Worm (Caenorhabditis elegans) whole organism, L2 larva: ENCODE results near the gene C29E4.12.

Experiments used
- C34F6.9 ChIP-seq: fragments of 150-350 bp; optimal IDR thresholded peaks from 2 replicates; lab custom pipeline; 2014; ENCODE audit warnings: missing biosample characterization, missing genetic modification characterization
- F13H6.1 ChIP-seq: sonication (generic microtip); optimal IDR thresholded peaks from 2 replicates; lab custom pipeline; 2016; ENCODE audit warnings: missing genetic modification characterization, missing compliant biosample characterization
- R02D3.7 ChIP-seq: fragments of 150-350 bp; optimal IDR thresholded peaks from 2 replicates; lab custom pipeline; 2014; ENCODE audit warnings: missing biosample characterization, missing genetic modification characterization
- Y55F3AM.14 ChIP-seq: fragments of 200-800 bp; sonication (Bioruptor generic); optimal IDR thresholded peaks from 2 replicates; lab custom pipeline; 2018; ENCODE audit warnings: mild to moderate bottlenecking, missing genetic modification characterization, missing compliant biosample characterization
- ZK546.5 ChIP-seq: sonication (generic microtip); optimal IDR thresholded peaks from 2 replicates; lab custom pipeline; 2017; ENCODE audit warnings: missing biosample characterization, missing genetic modification characterization
- alr-1 ChIP-seq: fragments of 150-350 bp; optimal IDR thresholded peaks from 2 replicates; lab custom pipeline; 2014; ENCODE audit warnings: missing biosample characterization, missing genetic modification characterization
- aly-2 ChIP-seq: fragments of 150-350 bp; optimal IDR thresholded peaks from 2 replicates; lab custom pipeline; 2014; ENCODE audit warnings: missing biosample characterization, missing genetic modification characterization
- ama-1 ChIP-seq: fragments of 150-350 bp; optimal IDR thresholded peaks from 2 replicates; lab custom pipeline; 2018; ENCODE audit warnings: inconsistent platforms
- blmp-1 ChIP-seq: sonication (generic microtip); optimal IDR thresholded peaks from 2 replicates; lab custom pipeline; 2017; ENCODE audit warnings: missing genetic modification characterization, mild to moderate bottlenecking, missing compliant biosample characterization, antibody characterized with exemption, moderate library complexity; ENCODE audit not compliant: insufficient read depth
- ceh-16 ChIP-seq: fragments of 150-350 bp; optimal IDR thresholded peaks from 2 replicates; lab custom pipeline; 2014; ENCODE audit warnings: missing biosample characterization, missing genetic modification characterization
- ceh-82 ChIP-seq: fragments of 150-350 bp; optimal IDR thresholded peaks from 2 replicates; lab custom pipeline; 2014; ENCODE audit warnings: missing biosample characterization, missing genetic modification characterization
- crh-2 ChIP-seq: sonication (generic microtip); optimal IDR thresholded peaks from 2 replicates; lab custom pipeline; 2017; ENCODE audit warnings: missing biosample characterization, missing genetic modification characterization
- dmd-4 ChIP-seq: sonication (generic microtip); optimal IDR thresholded peaks from 2 replicates; lab custom pipeline; 2017; ENCODE audit warnings: missing biosample characterization, missing genetic modification characterization
- egl-27 ChIP-seq: sonication (generic microtip); optimal IDR thresholded peaks from 3 replicates; lab custom pipeline; 2017; ENCODE audit warnings: missing biosample characterization, missing genetic modification reagents, missing genetic modification characterization
- elt-1 ChIP-seq: fragments of 150-350 bp; optimal IDR thresholded peaks from 2 replicates; lab custom pipeline; 2014; ENCODE audit warnings: missing biosample characterization, missing genetic modification characterization
- elt-3 ChIP-seq: sonication (generic microtip); optimal IDR thresholded peaks from 2 replicates; lab custom pipeline; 2017; ENCODE audit warnings: missing biosample characterization, missing genetic modification characterization
- fos-1 ChIP-seq: fragments of 150-350 bp; optimal IDR thresholded peaks from 2 replicates; lab custom pipeline; 2014; ENCODE audit warnings: missing biosample characterization, missing genetic modification characterization
- gmeb-1 ChIP-seq: fragments of 150-350 bp; optimal IDR thresholded peaks from 2 replicates; lab custom pipeline; 2014; ENCODE audit warnings: missing biosample characterization, missing genetic modification characterization
- lin-11 ChIP-seq: fragments of 150-350 bp; sonication (generic microtip); optimal IDR thresholded peaks from 2 replicates; lab custom pipeline; 2014; ENCODE audit warnings: missing biosample characterization, missing genetic modification characterization, inconsistent platforms, mixed read lengths
- lin-13 ChIP-seq: fragments of 150-350 bp; optimal IDR thresholded peaks from 2 replicates; lab custom pipeline; 2014; ENCODE audit warnings: missing biosample characterization, missing genetic modification reagents, missing genetic modification characterization
- lin-39 ChIP-seq: fragments of 150-350 bp; optimal IDR thresholded peaks from 2 replicates; lab custom pipeline; 2014; ENCODE audit warnings: missing biosample characterization, missing genetic modification reagents, missing genetic modification characterization
- lsy-2 ChIP-seq, 2 experiments: fragments of 150-350 bp in 1 of 2; sonication (generic microtip) in 1 of 2; optimal IDR thresholded peaks; 2 replicates each; lab custom pipeline; 2014 to 2017; ENCODE audit warnings: missing biosample characterization in 2 of 2, missing genetic modification characterization in 2 of 2
- mab-5 ChIP-seq: fragments of 150-350 bp; optimal IDR thresholded peaks from 2 replicates; lab custom pipeline; 2014; ENCODE audit warnings: missing biosample characterization, missing genetic modification characterization
- mdl-1 ChIP-seq, 2 experiments: fragments of 150-350 bp in 1 of 2; sonication (generic microtip) in 1 of 2; optimal IDR thresholded peaks; 2 replicates each; lab custom pipeline; 2017; ENCODE audit warnings: missing biosample characterization in 2 of 2, missing genetic modification characterization in 2 of 2
- nhr-10 ChIP-seq: sonication (generic microtip); optimal IDR thresholded peaks from 2 replicates; lab custom pipeline; 2017; ENCODE audit warnings: missing biosample characterization, missing genetic modification characterization
- nhr-12 ChIP-seq: fragments of 150-350 bp; optimal IDR thresholded peaks from 2 replicates; lab custom pipeline; 2014; ENCODE audit warnings: missing biosample characterization, missing genetic modification characterization
- nhr-129 ChIP-seq: fragments of 150-350 bp; optimal IDR thresholded peaks from 2 replicates; lab custom pipeline; 2014; ENCODE audit warnings: missing biosample characterization, missing genetic modification characterization
- nhr-21 ChIP-seq: fragments of 150-350 bp; optimal IDR thresholded peaks from 2 replicates; lab custom pipeline; 2014; ENCODE audit warnings: missing biosample characterization, missing genetic modification characterization
- nhr-23 ChIP-seq: fragments of 150-350 bp; optimal IDR thresholded peaks from 2 replicates; lab custom pipeline; 2014; ENCODE audit warnings: missing biosample characterization, missing genetic modification reagents, missing genetic modification characterization
- nhr-237 ChIP-seq: fragments of 150-350 bp; optimal IDR thresholded peaks from 2 replicates; lab custom pipeline; 2014; ENCODE audit warnings: missing biosample characterization, missing genetic modification characterization
- nhr-25 ChIP-seq: fragments of 150-350 bp; sonication (generic microtip); optimal IDR thresholded peaks from 3 replicates; lab custom pipeline; 2014; ENCODE audit warnings: missing biosample characterization, missing genetic modification characterization
- nhr-6 ChIP-seq: fragments of 150-350 bp; optimal IDR thresholded peaks from 2 replicates; lab custom pipeline; 2014; ENCODE audit warnings: missing biosample characterization, missing genetic modification characterization
- nhr-77 ChIP-seq: fragments of 150-350 bp; optimal IDR thresholded peaks from 2 replicates; lab custom pipeline; 2014; ENCODE audit warnings: missing biosample characterization, missing genetic modification characterization
- sem-4 ChIP-seq: fragments of 150-350 bp; optimal IDR thresholded peaks from 2 replicates; lab custom pipeline; 2014; ENCODE audit warnings: missing biosample characterization, missing genetic modification reagents, missing genetic modification characterization
- skn-1 ChIP-seq: sonication (generic microtip); optimal IDR thresholded peaks from 2 replicates; lab custom pipeline; 2017; ENCODE audit warnings: missing biosample characterization, missing genetic modification characterization
- sma-3 ChIP-seq: sonication (generic microtip); optimal IDR thresholded peaks from 2 replicates; lab custom pipeline; 2016; ENCODE audit warnings: missing genetic modification reagents, missing genetic modification characterization, missing compliant biosample characterization
- sma-9 ChIP-seq, 2 experiments: fragments of 150-350 bp in 1 of 2; sonication (generic microtip) in 1 of 2; optimal IDR thresholded peaks; 2 replicates each; lab custom pipeline; 2014 to 2016; ENCODE audit warnings: missing genetic modification characterization in 2 of 2, mild to moderate bottlenecking in 1 of 2, missing biosample characterization in 1 of 2, missing compliant biosample characterization in 1 of 2, missing genetic modification reagents in 1 of 2, moderate library complexity in 1 of 2
- snpc-4 ChIP-seq: fragments of 150-350 bp; optimal IDR thresholded peaks from 2 replicates; lab custom pipeline; 2014; ENCODE audit warnings: missing biosample characterization, missing genetic modification characterization
- unc-39 ChIP-seq: fragments of 150-350 bp; optimal IDR thresholded peaks from 2 replicates; lab custom pipeline; 2014; ENCODE audit warnings: missing biosample characterization, missing genetic modification characterization
- unc-55 ChIP-seq: fragments of 150-350 bp; sonication (generic microtip); optimal IDR thresholded peaks from 3 replicates; lab custom pipeline; 2014; ENCODE audit warnings: missing biosample characterization, missing genetic modification reagents, missing genetic modification characterization
- unc-62 ChIP-seq: fragments of 150-350 bp; optimal IDR thresholded peaks from 2 replicates; lab custom pipeline; 2014; ENCODE audit warnings: missing biosample characterization, missing genetic modification reagents, missing genetic modification characterization
- zag-1 ChIP-seq: fragments of 150-350 bp; optimal IDR thresholded peaks from 2 replicates; lab custom pipeline; 2014; ENCODE audit warnings: missing biosample characterization, missing genetic modification characterization
- ztf-1 ChIP-seq: fragments of 200-800 bp; sonication (Bioruptor generic); conservative IDR thresholded peaks from 2 replicates; pipeline ENCODE4 v1.3.6; 2022; ENCODE audit warnings: missing genetic modification characterization, missing compliant biosample characterization
- ztf-11 ChIP-seq: sonication (generic microtip); optimal IDR thresholded peaks from 2 replicates; lab custom pipeline; 2017; ENCODE audit warnings: missing biosample characterization, missing genetic modification characterization
- ztf-4 ChIP-seq: fragments of 150-350 bp; optimal IDR thresholded peaks from 2 replicates; lab custom pipeline; 2014; ENCODE audit warnings: missing biosample characterization, missing genetic modification characterization

Gene C29E4.12

DNA sequence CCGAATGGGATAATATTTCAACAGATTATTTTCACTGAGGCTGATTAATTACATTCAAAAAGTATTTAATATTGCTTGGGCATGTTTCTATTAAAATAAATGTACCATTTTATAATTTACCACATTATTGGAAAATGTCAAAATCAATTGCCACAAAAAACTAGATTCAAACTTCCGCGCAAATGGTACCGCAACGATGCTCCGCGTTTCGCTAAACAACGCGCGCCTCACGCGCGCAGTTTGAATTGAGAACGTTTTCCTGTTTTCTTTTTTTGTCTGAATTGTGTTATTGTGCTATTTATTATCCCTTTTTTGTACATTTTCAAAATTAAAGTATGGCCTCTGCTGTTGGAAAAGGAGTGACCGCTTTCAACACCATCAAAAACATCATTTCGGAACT is at the start of gene C29E4.12:
Gene C29E4.12 (plus strand): TSS at position 333 of the 400 bp plus-strand sequence.
- TF ChIP-seq unc-39 (tag; lab: Kevin White, UChicago) (no peak), aly-2 (tag; lab: Kevin White, UChicago) (no peak), sma-9 (GFP tag; optimal IDR thresholded peaks at IDR 0.05; lab: Kevin White, UChicago) (peak; percentile 58), sma-9 (tag; optimal IDR thresholded peaks at IDR 0.05; lab: Kevin White, UChicago) (no peak), ceh-16 (tag; lab: Kevin White, UChicago) (no peak), lin-39 (no peak), unc-62 (no peak), mab-5 (tag; lab: Kevin White, UChicago) (peak; percentile 56), ztf-1 (GFP tag; lab: Robert Waterston, UW) (no peak), lin-13 (GFP tag; lab: Kevin White, UChicago) (peak; percentile 68), lin-11 (tag; lab: Kevin White, UChicago) (peak; percentile 70), blmp-1 (tag; lab: Kevin White, UChicago) (no peak), nhr-10 (no peak), skn-1 (tag; lab: Kevin White, UChicago) (no peak), sem-4 (no peak), elt-3 (tag; lab: Kevin White, UChicago) (no peak), ceh-82 (no peak), lsy-2 (tag; optimal IDR thresholded peaks at IDR 0.05; lab: Kevin White, UChicago) (peak; percentile 51 to 88), nhr-25 (tag; lab: Kevin White, UChicago) (peak; percentile 60), nhr-129 (tag; lab: Kevin White, UChicago) (peak; percentile 64), nhr-21 (peak; percentile 42), elt-1 (tag; lab: Kevin White, UChicago) (no peak), Y55F3AM.14 (GFP tag; lab: Kevin White, UChicago) (no peak), nhr-12 (tag; lab: Kevin White, UChicago) (no peak), ZK546.5 (tag; lab: Kevin White, UChicago) (no peak), ztf-11 (tag; lab: Kevin White, UChicago) (no peak), zag-1 (tag; lab: Kevin White, UChicago) (no peak), gmeb-1 (tag; lab: Kevin White, UChicago) (peak; percentile 97), fos-1 (tag; lab: Kevin White, UChicago) (no peak), ama-1 (lab: Kevin White, UChicago) (peak; percentile 31), mdl-1 (tag; optimal IDR thresholded peaks at IDR 0.05; lab: Kevin White, UChicago) (no peak), unc-55 (GFP tag; lab: Kevin White, UChicago) (peak; percentile 86), dmd-4 (tag; lab: Kevin White, UChicago) (no peak), F13H6.1 (tag; lab: Kevin White, UChicago) (peak; percentile 46), snpc-4 (tag; lab: Kevin White, UChicago) (no peak), sma-3 (GFP tag; lab: Kevin White, UChicago) (peak; percentile 61), nhr-77 (tag; lab: Kevin White, UChicago) (peak; percentile 30), nhr-23 (tag; lab: Kevin White, UChicago) (no peak), crh-2 (tag; lab: Kevin White, UChicago) (peak; percentile 49), C34F6.9 (tag; lab: Kevin White, UChicago) (peak; percentile 81), R02D3.7 (tag; lab: Kevin White, UChicago) (peak; percentile 20)

DNA sequence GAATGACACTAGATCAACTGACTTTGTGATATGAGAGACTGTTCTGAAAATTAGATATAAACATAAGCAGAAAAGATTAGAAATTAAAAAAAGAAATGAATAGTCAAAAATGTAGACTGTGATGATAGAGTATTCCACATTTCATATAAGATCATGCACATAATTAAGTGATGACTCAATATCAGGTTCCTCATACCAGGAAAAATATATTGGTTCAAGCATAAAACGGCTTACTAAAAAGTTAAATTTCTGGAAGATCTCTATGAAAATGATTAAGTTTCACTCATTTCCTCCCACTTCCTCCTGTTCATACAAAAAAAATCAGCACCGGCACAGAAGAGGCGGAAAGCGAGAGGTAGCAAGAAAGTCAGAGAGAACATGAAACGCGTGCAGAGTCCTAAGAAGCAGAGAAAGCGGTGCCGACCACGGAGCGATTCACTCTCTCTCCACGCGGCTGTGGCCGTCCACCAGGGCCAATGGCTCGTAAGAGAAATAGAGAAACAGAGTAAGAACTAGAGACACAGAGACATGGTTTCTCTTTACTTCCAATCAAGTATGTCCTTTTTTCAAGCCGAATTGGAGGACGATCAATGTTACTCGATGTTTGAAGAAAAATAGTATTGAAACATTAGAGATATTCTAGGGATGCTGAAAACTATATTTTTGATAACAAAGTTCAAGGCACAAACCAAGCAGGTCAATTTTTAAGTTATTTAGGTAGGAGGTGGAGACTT is 49.2 kb upstream of the C29E4.12 start, which contains the start of the genes ZK688.5 and fahd-1:
Gene ZK688.5 (minus strand): TSS at position 51 of the 734 bp plus-strand sequence.
Gene fahd-1 (plus strand): TSS at position 684 of the 734 bp plus-strand sequence.
- TF ChIP-seq mab-5 (tag; lab: Kevin White, UChicago) (no peak), mdl-1 (tag; optimal IDR thresholded peaks at IDR 0.05; lab: Kevin White, UChicago) (peak; percentile 52 to 80), skn-1 (tag; lab: Kevin White, UChicago) (no peak), ceh-82 (no peak), unc-62 (no peak), nhr-129 (tag; lab: Kevin White, UChicago) (peak; percentile 82), ama-1 (lab: Kevin White, UChicago) (peak; percentile 35), unc-55 (GFP tag; lab: Kevin White, UChicago) (peak; percentile 78), sma-9 (GFP tag; optimal IDR thresholded peaks at IDR 0.05; lab: Kevin White, UChicago) (peak; percentile 84), sma-9 (tag; optimal IDR thresholded peaks at IDR 0.05; lab: Kevin White, UChicago) (no peak), egl-27 (tag; lab: Kevin White, UChicago) (peak; percentile 37), alr-1 (tag; lab: Kevin White, UChicago) (no peak), nhr-6 (no peak), lsy-2 (tag; optimal IDR thresholded peaks at IDR 0.05; lab: Kevin White, UChicago) (peak; percentile 60 to 69), snpc-4 (tag; lab: Kevin White, UChicago) (peak; percentile 47), blmp-1 (tag; lab: Kevin White, UChicago) (peak; percentile 87), nhr-237 (tag; lab: Kevin White, UChicago) (no peak), aly-2 (tag; lab: Kevin White, UChicago) (no peak), sma-3 (GFP tag; lab: Kevin White, UChicago) (peak; percentile 70), gmeb-1 (tag; lab: Kevin White, UChicago) (peak; percentile 65), zag-1 (tag; lab: Kevin White, UChicago) (peak; percentile 16), nhr-25 (tag; lab: Kevin White, UChicago) (peak; percentile 88), lin-13 (GFP tag; lab: Kevin White, UChicago) (peak; percentile 34), C34F6.9 (tag; lab: Kevin White, UChicago) (peak; percentile 87), nhr-10 (no peak), Y55F3AM.14 (GFP tag; lab: Kevin White, UChicago) (no peak), sem-4 (peak; percentile 67), fos-1 (tag; lab: Kevin White, UChicago) (peak; percentile 93), F13H6.1 (tag; lab: Kevin White, UChicago) (peak; percentile 87), crh-2 (tag; lab: Kevin White, UChicago) (peak; percentile 85), R02D3.7 (tag; lab: Kevin White, UChicago) (no peak), ztf-4 (tag; lab: Kevin White, UChicago) (peak; percentile 18), nhr-21 (peak; percentile 77)
